Worm (Caenorhabditis elegans) whole organism, L1 larva: ENCODE measurements around the gene lys-2.
A peak's percentile ranks its signal among the peaks of the same experiment; 100 is the strongest.

Source experiments
- C16A3.4 ChIP-seq: fragments of 150-350 bp; optimal IDR thresholded peaks from 2 replicates; lab custom pipeline; 2014; ENCODE audit warnings: missing biosample characterization, missing genetic modification characterization
- C34B4.2 ChIP-seq: sonication (generic microtip); optimal IDR thresholded peaks from 2 replicates; lab custom pipeline; 2017; ENCODE audit warnings: mild to moderate bottlenecking, missing genetic modification characterization, missing compliant biosample characterization
- aly-2 ChIP-seq: fragments of 150-350 bp; optimal IDR thresholded peaks from 2 replicates; lab custom pipeline; 2014; ENCODE audit warnings: missing biosample characterization, missing genetic modification characterization
- ama-1 ChIP-seq: fragments of 150-350 bp; optimal IDR thresholded peaks from 2 replicates; lab custom pipeline; 2014
- ceh-63 ChIP-seq: fragments of 200-800 bp; sonication (Bioruptor generic); optimal IDR thresholded peaks from 2 replicates; lab custom pipeline; 2018; ENCODE audit warnings: mild to moderate bottlenecking, missing genetic modification characterization, missing compliant biosample characterization
- ceh-82 ChIP-seq, 3 experiments: fragments of 150-350 bp in 1 of 3; sonication (generic microtip) in 2 of 3; optimal IDR thresholded peaks; 2 replicates each; lab custom pipeline; 2014 to 2017; ENCODE audit warnings: missing biosample characterization in 3 of 3, missing genetic modification characterization in 3 of 3
- ceh-88 ChIP-seq: fragments of 200-800 bp; sonication (Bioruptor generic); IDR thresholded peaks from 2 replicates; pipeline ENCODE4 v1.3.6; 2022; ENCODE audit warnings: missing genetic modification characterization, missing compliant biosample characterization
- dsc-1 ChIP-seq: sonication (generic microtip); optimal IDR thresholded peaks from 2 replicates; lab custom pipeline; 2016; ENCODE audit warnings: mild to moderate bottlenecking, missing genetic modification characterization, missing compliant biosample characterization
- efl-1 ChIP-seq, 4 experiments: fragments of 150-350 bp; optimal IDR thresholded peaks in 3 of 4; peaks in 1 of 4; 1 replicate in 1 of 4; 2 replicates in 3 of 4; lab custom pipeline; 2014; ENCODE audit warnings: missing biosample characterization in 2 of 4, missing genetic modification characterization in 2 of 4, missing genetic modification reagents in 2 of 4
- efl-3 ChIP-seq: fragments of 200-800 bp; sonication (Bioruptor generic); optimal IDR thresholded peaks from 2 replicates; lab custom pipeline; 2018; ENCODE audit warnings: mild to moderate bottlenecking, missing genetic modification characterization, missing compliant biosample characterization
- elt-2 ChIP-seq: sonication (generic microtip); optimal IDR thresholded peaks from 2 replicates; lab custom pipeline; 2016; ENCODE audit warnings: missing genetic modification characterization, mild to moderate bottlenecking, inconsistent platforms, missing compliant biosample characterization, missing genetic modification reagents
- fkh-10 ChIP-seq: sonication (generic microtip); optimal IDR thresholded peaks from 2 replicates; lab custom pipeline; 2017; ENCODE audit warnings: missing biosample characterization, missing genetic modification reagents, missing genetic modification characterization
- fkh-4 ChIP-seq: sonication (generic microtip); optimal IDR thresholded peaks from 2 replicates; lab custom pipeline; 2016; ENCODE audit warnings: missing compliant biosample characterization, missing genetic modification characterization, borderline replicate concordance
- fkh-8 ChIP-seq: sonication (generic microtip); optimal IDR thresholded peaks from 2 replicates; lab custom pipeline; 2016; ENCODE audit warnings: mild to moderate bottlenecking, missing genetic modification characterization, missing compliant biosample characterization
- hpl-2 ChIP-seq: fragments of 150-350 bp; optimal IDR thresholded peaks from 2 replicates; lab custom pipeline; 2014; ENCODE audit warnings: missing biosample characterization, missing genetic modification reagents, missing genetic modification characterization
- irx-1 ChIP-seq: sonication (generic microtip); optimal IDR thresholded peaks from 2 replicates; lab custom pipeline; 2016; ENCODE audit warnings: missing genetic modification characterization, missing compliant biosample characterization
- jun-1 ChIP-seq: fragments of 150-350 bp; optimal IDR thresholded peaks from 2 replicates; lab custom pipeline; 2014; ENCODE audit warnings: missing biosample characterization, missing genetic modification reagents, missing genetic modification characterization
- lin-35 ChIP-seq, 2 experiments: fragments of 150-350 bp; optimal IDR thresholded peaks; 2 replicates each; lab custom pipeline; 2014; ENCODE audit warnings: missing biosample characterization in 2 of 2, missing genetic modification characterization in 2 of 2, missing genetic modification reagents in 2 of 2
- lir-3 ChIP-seq: sonication (generic microtip); optimal IDR thresholded peaks from 2 replicates; lab custom pipeline; 2016; ENCODE audit warnings: mild to moderate bottlenecking, missing genetic modification characterization, moderate library complexity, missing compliant biosample characterization; ENCODE audit not compliant: poor library complexity
- lsy-2 ChIP-seq, 2 experiments: fragments of 150-350 bp; optimal IDR thresholded peaks; 2 replicates each; lab custom pipeline; 2014; ENCODE audit warnings: missing biosample characterization in 2 of 2, missing genetic modification characterization in 2 of 2
- nhr-11 ChIP-seq: fragments of 150-350 bp; optimal IDR thresholded peaks from 2 replicates; lab custom pipeline; 2014; ENCODE audit warnings: missing biosample characterization, missing genetic modification characterization
- nhr-19 ChIP-seq: fragments of 200-800 bp; sonication (Bioruptor generic); conservative IDR thresholded peaks from 2 replicates; pipeline ENCODE4 v1.3.6; 2022; ENCODE audit warnings: missing genetic modification characterization, missing compliant biosample characterization
- nhr-20 ChIP-seq: sonication (generic microtip); optimal IDR thresholded peaks from 2 replicates; lab custom pipeline; 2016; ENCODE audit warnings: mild to moderate bottlenecking, missing genetic modification characterization, missing compliant biosample characterization
- nhr-47 ChIP-seq: sonication (generic microtip); optimal IDR thresholded peaks from 2 replicates; lab custom pipeline; 2016; ENCODE audit warnings: mild to moderate bottlenecking, missing genetic modification characterization, moderate library complexity, missing compliant biosample characterization
- nhr-71 ChIP-seq: sonication (generic microtip); optimal IDR thresholded peaks from 2 replicates; lab custom pipeline; 2016; ENCODE audit warnings: mild to moderate bottlenecking, missing genetic modification characterization, moderate library complexity, missing compliant biosample characterization
- nhr-85 ChIP-seq: sonication (generic microtip); peaks from one replicate; lab custom pipeline; 2016; ENCODE audit warnings: missing genetic modification characterization, inconsistent platforms, missing compliant biosample characterization
- pax-3 ChIP-seq: fragments of 200-800 bp; sonication (Bioruptor generic); optimal IDR thresholded peaks from 2 replicates; lab custom pipeline; 2018; ENCODE audit warnings: mild to moderate bottlenecking, missing genetic modification characterization, moderate library complexity, missing compliant biosample characterization
- rnt-1 ChIP-seq: sonication (generic microtip); optimal IDR thresholded peaks from 2 replicates; lab custom pipeline; 2016; ENCODE audit warnings: mild to moderate bottlenecking, missing genetic modification characterization, moderate library complexity, missing compliant biosample characterization
- snpc-4 ChIP-seq: fragments of 150-350 bp; optimal IDR thresholded peaks from 2 replicates; lab custom pipeline; 2014; ENCODE audit warnings: missing biosample characterization, missing genetic modification characterization
- snu-23 ChIP-seq: sonication (generic microtip); optimal IDR thresholded peaks from 2 replicates; lab custom pipeline; 2016; ENCODE audit warnings: missing genetic modification characterization, missing compliant biosample characterization
- sox-4 ChIP-seq: sonication (generic microtip); optimal IDR thresholded peaks from 2 replicates; lab custom pipeline; 2016; ENCODE audit warnings: missing genetic modification characterization, missing compliant biosample characterization
- sptf-1 ChIP-seq: fragments of 150-350 bp; optimal IDR thresholded peaks from 2 replicates; lab custom pipeline; 2014; ENCODE audit warnings: missing biosample characterization, missing genetic modification characterization
- swsn-7 ChIP-seq: sonication (generic microtip); optimal IDR thresholded peaks from 2 replicates; lab custom pipeline; 2016; ENCODE audit warnings: missing genetic modification characterization, missing compliant biosample characterization
- unc-62 ChIP-seq: fragments of 150-350 bp; optimal IDR thresholded peaks from 2 replicates; lab custom pipeline; 2014; ENCODE audit warnings: missing biosample characterization, missing genetic modification reagents, missing genetic modification characterization
- unc-86 ChIP-seq: sonication (generic microtip); optimal IDR thresholded peaks from 2 replicates; lab custom pipeline; 2016; ENCODE audit warnings: missing genetic modification characterization, missing compliant biosample characterization
- xbp-1 ChIP-seq: sonication (generic microtip); optimal IDR thresholded peaks from 2 replicates; lab custom pipeline; 2016; ENCODE audit warnings: missing genetic modification characterization, missing compliant biosample characterization
- ztf-4 ChIP-seq: fragments of 150-350 bp; optimal IDR thresholded peaks from 2 replicates; lab custom pipeline; 2014; ENCODE audit warnings: missing biosample characterization, missing genetic modification characterization

lys-2 gene

ce11 chrV:10246443-10246885 lies 34.8 kb downstream of the lys-2 start (continued):
- TF ChIP-seq hpl-2 (GFP tag; lab: Kevin White, UChicago) = no peak
- peak; percentile 68 for TF ChIP-seq sox-4
- TF ChIP-seq fkh-10 (GFP tag; lab: Kevin White, UChicago) = peak; percentile 16
- no peak for TF ChIP-seq jun-1 (tag; lab: Kevin White, UChicago)
- peak; percentile 31 for TF ChIP-seq nhr-11 (tag; lab: Kevin White, UChicago)
- peak; percentile 30 for TF ChIP-seq nhr-20 (tag; lab: Kevin White, UChicago)
- peak; percentile 20 for TF ChIP-seq irx-1
- TF ChIP-seq nhr-47 (tag; lab: Kevin White, UChicago) = peak; percentile 78
- peak; percentile 69 for TF ChIP-seq unc-86
- peak; percentile 51 for TF ChIP-seq snu-23 (GFP tag; lab: Kevin White, UChicago)
- no peak for TF ChIP-seq C34B4.2 (tag; lab: Kevin White, UChicago)
- TF ChIP-seq nhr-85 (tag; lab: Kevin White, UChicago) = peak; percentile 67
- TF ChIP-seq nhr-19 (GFP tag; lab: Robert Waterston, UW) = peak; percentile 37
- no peak for TF ChIP-seq rnt-1 (tag; lab: Kevin White, UChicago)
- peak; percentile 41 for TF ChIP-seq ztf-4 (tag; lab: Kevin White, UChicago)
- peak; percentile 53 to 57 for TF ChIP-seq lsy-2 (tag; optimal IDR thresholded peaks at IDR 0.05; lab: Kevin White, UChicago)
- TF ChIP-seq fkh-4 (tag; lab: Kevin White, UChicago) = peak; percentile 55
- TF ChIP-seq C16A3.4 (tag; lab: Kevin White, UChicago) = peak; percentile 56
- peak; percentile 55 to 66 for TF ChIP-seq lin-35 (GFP tag; optimal IDR thresholded peaks at IDR 0.05; lab: Kevin White, UChicago)
- no peak for TF ChIP-seq efl-3
- peak; percentile 75 for TF ChIP-seq pax-3 (tag; lab: Kevin White, UChicago)
- no peak for TF ChIP-seq snpc-4 (tag; lab: Kevin White, UChicago)
- TF ChIP-seq efl-1 (optimal IDR thresholded peaks at IDR 0.05; lab: Kevin White, UChicago) = peak; percentile 35 to 53
- peak; percentile 42 to 79 for TF ChIP-seq efl-1 (GFP tag; optimal IDR thresholded peaks at IDR 0.05 in 1 of 2; lab: Kevin White, UChicago)
- TF ChIP-seq fkh-8 (tag; lab: Kevin White, UChicago) = peak; percentile 89
- TF ChIP-seq ceh-88 (GFP tag; lab: Robert Waterston, UW) = 0 out of 2 replicates have a peak, but pooled peaks have one; percentile 48
- TF ChIP-seq dsc-1 (tag; lab: Kevin White, UChicago) = peak; percentile 91

ce11 chrV:10245615-10246014 lies 35.7 kb downstream of the lys-2 start:
- TF ChIP-seq ama-1 (lab: Kevin White, UChicago) (no peak), dsc-1 (tag; lab: Kevin White, UChicago) (peak; percentile 6)
- TF ChIP-seq, all 84 proteins: peak for 1

- TF ChIP-seq elt-2 (tag; lab: Kevin White, UChicago) (peak; percentile 34), snu-23 (GFP tag; lab: Kevin White, UChicago) (no peak), xbp-1 (tag; lab: Kevin White, UChicago) (no peak), dsc-1 (tag; lab: Kevin White, UChicago) (peak; percentile 73), lir-3 (no peak), aly-2 (tag; lab: Kevin White, UChicago) (no peak), nhr-71 (tag; lab: Kevin White, UChicago) (no peak), sptf-1 (tag; lab: Kevin White, UChicago) (no peak), fkh-8 (tag; lab: Kevin White, UChicago) (peak; percentile 11)
Measured at ce11 chrV:10244018-10244720, 37.1 kb downstream of the lys-2 start.

- TF ChIP-seq snpc-4 (tag; lab: Kevin White, UChicago) (no peak), snu-23 (GFP tag; lab: Kevin White, UChicago) (no peak), sptf-1 (tag; lab: Kevin White, UChicago) (no peak), lir-3 (no peak), fkh-4 (tag; lab: Kevin White, UChicago) (no peak), ama-1 (lab: Kevin White, UChicago) (no peak), ceh-63 (GFP tag; lab: Kevin White, UChicago) (no peak), swsn-7 (tag; lab: Kevin White, UChicago) (no peak), xbp-1 (tag; lab: Kevin White, UChicago) (no peak), unc-62 (GFP tag; lab: Kevin White, UChicago) (no peak), ceh-82 (tag; optimal IDR thresholded peaks at IDR 0.05; lab: Kevin White, UChicago) (no peak), lin-35 (GFP tag; optimal IDR thresholded peaks at IDR 0.05; lab: Kevin White, UChicago) (no peak)
Measured at ce11 chrV:10243105-10243504, 38.2 kb downstream of the lys-2 start, which contains the start of gene C12D8.9. TSS of gene C12D8.9 (minus strand) at chrV:10243205.
